Fruit fly (Drosophila melanogaster) S2 (cell line): ENCODE results near the gene kek6.

Source experiments
- CG8478 ChIP-seq: fragments of >200 bp; optimal IDR thresholded peaks from 2 replicates; lab custom pipeline; 2018
- CTCF ChIP-seq, 2 experiments: fragments of >200 bp; optimal IDR thresholded peaks; 2 replicates each; lab custom pipeline; 2018

dm6 chr3R:31711270-31712029 lies 89.5 kb downstream of the kek6 start:
- TF ChIP-seq CG8478 (lab: Kevin White, UChicago) (no peak), CTCF (optimal IDR thresholded peaks at IDR 0.05; lab: Kevin White, UChicago) (no peak)
